Fruit fly (Drosophila melanogaster): Measurements from ENCODE around the gene dpr15.

DNA sequence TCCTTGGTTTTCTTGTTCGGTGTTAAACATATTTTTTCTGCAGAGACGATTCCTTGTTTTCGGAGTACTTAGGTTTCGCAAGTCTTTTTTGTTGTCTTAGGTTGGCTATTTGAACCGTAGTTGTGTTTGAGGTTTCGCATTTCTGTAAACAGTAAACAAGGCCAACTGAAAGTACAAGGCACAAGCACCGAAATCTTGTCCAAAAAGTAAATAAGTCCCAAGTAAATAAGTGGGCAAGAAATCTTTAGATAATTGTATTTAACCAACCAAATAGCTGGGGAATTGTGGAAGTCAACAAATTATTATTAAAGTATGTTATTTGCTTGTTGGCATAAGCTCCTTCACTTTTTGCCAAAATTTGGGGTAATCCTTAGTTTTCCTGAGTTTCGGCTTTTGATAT is 44.7 kb downstream of the dpr15 start:
- TF ChIP-seq usp (GFP tag; optimal IDR thresholded peaks at IDR 0.05) (no peak), psq (optimal IDR thresholded peaks at IDR 0.05) (no peak), CG8478 (optimal IDR thresholded peaks at IDR 0.05) (no peak), Dll (optimal IDR thresholded peaks at IDR 0.05) (no peak)

Data from whole organism.